Worm (Caenorhabditis elegans) whole organism, L2 larva: ENCODE measurements around the gene col-12.

Experiments used
- C34F6.9 ChIP-seq: fragments of 150-350 bp; optimal IDR thresholded peaks from 2 replicates; lab custom pipeline; 2014; ENCODE audit warnings: missing biosample characterization, missing genetic modification characterization
- R02D3.7 ChIP-seq: fragments of 150-350 bp; optimal IDR thresholded peaks from 2 replicates; lab custom pipeline; 2014; ENCODE audit warnings: missing biosample characterization, missing genetic modification characterization
- Y55F3AM.14 ChIP-seq: fragments of 200-800 bp; sonication (Bioruptor generic); optimal IDR thresholded peaks from 2 replicates; lab custom pipeline; 2018; ENCODE audit warnings: mild to moderate bottlenecking, missing genetic modification characterization, missing compliant biosample characterization
- ama-1 ChIP-seq: fragments of 150-350 bp; optimal IDR thresholded peaks from 2 replicates; lab custom pipeline; 2018; ENCODE audit warnings: inconsistent platforms
- blmp-1 ChIP-seq: sonication (generic microtip); optimal IDR thresholded peaks from 2 replicates; lab custom pipeline; 2017; ENCODE audit warnings: missing genetic modification characterization, mild to moderate bottlenecking, missing compliant biosample characterization, antibody characterized with exemption, moderate library complexity; ENCODE audit not compliant: insufficient read depth
- ceh-16 ChIP-seq: fragments of 150-350 bp; optimal IDR thresholded peaks from 2 replicates; lab custom pipeline; 2014; ENCODE audit warnings: missing biosample characterization, missing genetic modification characterization
- ceh-82 ChIP-seq: fragments of 150-350 bp; optimal IDR thresholded peaks from 2 replicates; lab custom pipeline; 2014; ENCODE audit warnings: missing biosample characterization, missing genetic modification characterization
- dmd-4 ChIP-seq: sonication (generic microtip); optimal IDR thresholded peaks from 2 replicates; lab custom pipeline; 2017; ENCODE audit warnings: missing biosample characterization, missing genetic modification characterization
- egl-27 ChIP-seq: sonication (generic microtip); optimal IDR thresholded peaks from 3 replicates; lab custom pipeline; 2017; ENCODE audit warnings: missing biosample characterization, missing genetic modification reagents, missing genetic modification characterization
- elt-1 ChIP-seq: fragments of 150-350 bp; optimal IDR thresholded peaks from 2 replicates; lab custom pipeline; 2014; ENCODE audit warnings: missing biosample characterization, missing genetic modification characterization
- elt-3 ChIP-seq: sonication (generic microtip); optimal IDR thresholded peaks from 2 replicates; lab custom pipeline; 2017; ENCODE audit warnings: missing biosample characterization, missing genetic modification characterization
- fos-1 ChIP-seq: fragments of 150-350 bp; optimal IDR thresholded peaks from 2 replicates; lab custom pipeline; 2014; ENCODE audit warnings: missing biosample characterization, missing genetic modification characterization
- lin-11 ChIP-seq: fragments of 150-350 bp; sonication (generic microtip); optimal IDR thresholded peaks from 2 replicates; lab custom pipeline; 2014; ENCODE audit warnings: missing biosample characterization, missing genetic modification characterization, inconsistent platforms, mixed read lengths
- lin-13 ChIP-seq: fragments of 150-350 bp; optimal IDR thresholded peaks from 2 replicates; lab custom pipeline; 2014; ENCODE audit warnings: missing biosample characterization, missing genetic modification reagents, missing genetic modification characterization
- lin-39 ChIP-seq: fragments of 150-350 bp; optimal IDR thresholded peaks from 2 replicates; lab custom pipeline; 2014; ENCODE audit warnings: missing biosample characterization, missing genetic modification reagents, missing genetic modification characterization
- mab-5 ChIP-seq: fragments of 150-350 bp; optimal IDR thresholded peaks from 2 replicates; lab custom pipeline; 2014; ENCODE audit warnings: missing biosample characterization, missing genetic modification characterization
- mbf-1 ChIP-seq: sonication (generic microtip); optimal IDR thresholded peaks from 2 replicates; lab custom pipeline; 2017; ENCODE audit warnings: missing biosample characterization, missing genetic modification characterization
- mdl-1 ChIP-seq, 2 experiments: fragments of 150-350 bp in 1 of 2; sonication (generic microtip) in 1 of 2; optimal IDR thresholded peaks; 2 replicates each; lab custom pipeline; 2017; ENCODE audit warnings: missing biosample characterization in 2 of 2, missing genetic modification characterization in 2 of 2
- nhr-10 ChIP-seq: sonication (generic microtip); optimal IDR thresholded peaks from 2 replicates; lab custom pipeline; 2017; ENCODE audit warnings: missing biosample characterization, missing genetic modification characterization
- nhr-12 ChIP-seq: fragments of 150-350 bp; optimal IDR thresholded peaks from 2 replicates; lab custom pipeline; 2014; ENCODE audit warnings: missing biosample characterization, missing genetic modification characterization
- nhr-129 ChIP-seq: fragments of 150-350 bp; optimal IDR thresholded peaks from 2 replicates; lab custom pipeline; 2014; ENCODE audit warnings: missing biosample characterization, missing genetic modification characterization
- nhr-21 ChIP-seq: fragments of 150-350 bp; optimal IDR thresholded peaks from 2 replicates; lab custom pipeline; 2014; ENCODE audit warnings: missing biosample characterization, missing genetic modification characterization
- nhr-23 ChIP-seq: fragments of 150-350 bp; optimal IDR thresholded peaks from 2 replicates; lab custom pipeline; 2014; ENCODE audit warnings: missing biosample characterization, missing genetic modification reagents, missing genetic modification characterization
- nhr-6 ChIP-seq: fragments of 150-350 bp; optimal IDR thresholded peaks from 2 replicates; lab custom pipeline; 2014; ENCODE audit warnings: missing biosample characterization, missing genetic modification characterization
- peb-1 ChIP-seq: fragments of 150-350 bp; optimal IDR thresholded peaks from 2 replicates; lab custom pipeline; 2014; ENCODE audit warnings: missing biosample characterization, missing genetic modification characterization
- skn-1 ChIP-seq: sonication (generic microtip); optimal IDR thresholded peaks from 2 replicates; lab custom pipeline; 2017; ENCODE audit warnings: missing biosample characterization, missing genetic modification characterization
- sma-3 ChIP-seq: sonication (generic microtip); optimal IDR thresholded peaks from 2 replicates; lab custom pipeline; 2016; ENCODE audit warnings: missing genetic modification reagents, missing genetic modification characterization, missing compliant biosample characterization
- sma-9 ChIP-seq, 2 experiments: fragments of 150-350 bp in 1 of 2; sonication (generic microtip) in 1 of 2; optimal IDR thresholded peaks; 2 replicates each; lab custom pipeline; 2014 to 2016; ENCODE audit warnings: missing genetic modification characterization in 2 of 2, mild to moderate bottlenecking in 1 of 2, missing biosample characterization in 1 of 2, missing compliant biosample characterization in 1 of 2, missing genetic modification reagents in 1 of 2, moderate library complexity in 1 of 2
- snpc-4 ChIP-seq: fragments of 150-350 bp; optimal IDR thresholded peaks from 2 replicates; lab custom pipeline; 2014; ENCODE audit warnings: missing biosample characterization, missing genetic modification characterization
- unc-39 ChIP-seq: fragments of 150-350 bp; optimal IDR thresholded peaks from 2 replicates; lab custom pipeline; 2014; ENCODE audit warnings: missing biosample characterization, missing genetic modification characterization
- unc-62 ChIP-seq: fragments of 150-350 bp; optimal IDR thresholded peaks from 2 replicates; lab custom pipeline; 2014; ENCODE audit warnings: missing biosample characterization, missing genetic modification reagents, missing genetic modification characterization
- ztf-1 ChIP-seq: fragments of 200-800 bp; sonication (Bioruptor generic); conservative IDR thresholded peaks from 2 replicates; pipeline ENCODE4 v1.3.6; 2022; ENCODE audit warnings: missing genetic modification characterization, missing compliant biosample characterization
- ztf-11 ChIP-seq: sonication (generic microtip); optimal IDR thresholded peaks from 2 replicates; lab custom pipeline; 2017; ENCODE audit warnings: missing biosample characterization, missing genetic modification characterization

Gene col-12

ce11 chrV:10395173-10395766 is 29.7 kb downstream of the col-12 start, which contains the start of the genes col-151 and ugt-1:
Gene col-151 (minus strand): TSS chrV:10395223.
Gene ugt-1 (plus strand): TSS chrV:10395663.
- TF ChIP-seq fos-1: peak; percentile 25
- TF ChIP-seq R02D3.7 (tag; lab: Kevin White, UChicago): no peak
- no peak for TF ChIP-seq mdl-1 (tag; optimal IDR thresholded peaks at IDR 0.05; lab: Kevin White, UChicago)
- TF ChIP-seq lin-39 (tag; lab: Kevin White, UChicago): no peak

ce11 chrV:10393708-10394107 is 31.3 kb downstream of the col-12 start:
- no peak for TF ChIP-seq lin-11 (tag; lab: Kevin White, UChicago)
- no peak for TF ChIP-seq nhr-12 (tag; lab: Kevin White, UChicago)
- peak; percentile 74 for TF ChIP-seq Y55F3AM.14 (GFP tag; lab: Kevin White, UChicago)
- no peak for TF ChIP-seq snpc-4 (tag; lab: Kevin White, UChicago)
- no peak for TF ChIP-seq nhr-23 (tag; lab: Kevin White, UChicago)

- no peak for TF ChIP-seq nhr-23 (tag; lab: Kevin White, UChicago)
- TF ChIP-seq snpc-4 (tag; lab: Kevin White, UChicago): no peak
- peak; percentile 13 for TF ChIP-seq nhr-21
- TF ChIP-seq fos-1: peak; percentile 8
- no peak for TF ChIP-seq unc-62 (GFP tag; lab: Kevin White, UChicago)
- TF ChIP-seq Y55F3AM.14 (GFP tag; lab: Kevin White, UChicago): no peak
- TF ChIP-seq ceh-16 (tag; lab: Kevin White, UChicago): no peak
- no peak for TF ChIP-seq ztf-1 (GFP tag; lab: Robert Waterston, UW)
Observed at ce11 chrV:10388318-10388717, 36.7 kb downstream of the col-12 start, which contains the start of gene AC3.5. Gene AC3.5 (plus strand): TSS chrV:10388527.

DNA sequence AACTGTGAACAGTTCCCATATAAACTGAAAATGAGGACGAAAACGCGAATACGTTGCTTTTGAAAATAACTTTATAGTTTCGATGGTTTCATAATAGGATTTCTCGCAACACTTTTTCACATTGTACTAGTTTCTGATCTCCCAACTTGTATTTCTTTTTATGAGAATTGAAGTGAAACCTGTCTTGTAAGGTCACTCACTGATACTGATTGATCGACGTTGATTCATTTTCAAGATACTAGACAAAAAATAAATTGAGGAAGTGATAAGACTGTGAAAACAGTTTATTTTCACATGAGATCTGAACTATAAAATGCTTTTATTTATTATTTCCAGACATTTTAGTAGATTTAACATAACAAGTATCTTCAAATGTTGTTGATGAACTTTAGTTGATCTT is 37.6 kb downstream of the col-12 start:
- TF ChIP-seq ceh-82 (tag; lab: Kevin White, UChicago) (no peak), lin-13 (no peak), nhr-10 (tag; lab: Kevin White, UChicago) (no peak)
- TF ChIP-seq, all 48 proteins: peak for 0

DNA sequence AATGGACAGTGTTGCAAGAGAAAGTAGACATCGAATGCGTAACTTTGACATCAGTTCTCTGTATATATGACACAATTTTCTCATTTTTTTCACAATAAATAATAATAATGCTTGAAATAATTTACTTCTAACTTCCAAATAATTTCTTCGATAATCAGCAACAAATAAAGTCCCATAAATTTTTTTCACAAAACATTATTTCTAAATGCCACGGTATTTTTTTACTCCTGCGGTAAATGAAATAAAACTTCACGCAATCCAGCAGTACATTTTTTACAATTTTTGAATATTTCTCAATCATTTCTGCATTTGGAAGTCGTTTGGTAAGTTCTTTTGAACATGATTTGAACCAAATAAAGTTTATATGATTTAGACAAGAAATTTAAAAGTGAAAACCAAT is 41.0 kb downstream of the col-12 start, which contains the start of gene spe-10:
spe-10 (plus strand) TSS at position 301 of the 400 bp plus-strand sequence.
- TF ChIP-seq sma-3 (GFP tag; lab: Kevin White, UChicago) (no peak), nhr-129 (tag; lab: Kevin White, UChicago) (no peak), nhr-21 (no peak), blmp-1 (tag; lab: Kevin White, UChicago) (no peak), ztf-11 (tag; lab: Kevin White, UChicago) (no peak), mab-5 (tag; lab: Kevin White, UChicago) (no peak), R02D3.7 (tag; lab: Kevin White, UChicago) (no peak), skn-1 (tag; lab: Kevin White, UChicago) (no peak), elt-1 (tag; lab: Kevin White, UChicago) (no peak), elt-3 (tag; lab: Kevin White, UChicago) (no peak), sma-9 (GFP tag; optimal IDR thresholded peaks at IDR 0.05; lab: Kevin White, UChicago) (no peak), sma-9 (tag; optimal IDR thresholded peaks at IDR 0.05; lab: Kevin White, UChicago) (no peak), ama-1 (no peak), egl-27 (no peak), dmd-4 (tag; lab: Kevin White, UChicago) (no peak), nhr-6 (tag; lab: Kevin White, UChicago) (no peak), C34F6.9 (tag; lab: Kevin White, UChicago) (no peak), peb-1 (no peak), nhr-23 (tag; lab: Kevin White, UChicago) (no peak), mbf-1 (no peak)

DNA sequence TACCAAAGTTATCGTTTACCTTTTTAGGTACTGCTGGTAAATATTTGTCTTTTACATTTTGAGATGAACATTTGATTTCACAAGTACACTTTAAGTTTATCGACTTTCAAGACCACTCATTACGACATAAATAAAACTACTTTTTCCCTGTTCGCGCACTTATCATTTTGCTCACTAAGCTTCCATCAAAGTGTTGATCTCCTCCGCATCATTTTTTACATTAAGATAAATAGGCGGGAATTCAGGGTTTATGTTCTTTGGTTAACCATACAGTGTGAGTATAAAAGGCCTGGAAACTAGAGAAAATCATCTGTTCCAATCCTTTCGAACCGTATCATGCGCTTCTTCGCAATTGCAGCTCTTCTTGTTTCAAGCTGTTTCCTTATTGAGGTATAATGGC is 42.9 kb downstream of the col-12 start, which contains the start of gene pqn-2:
pqn-2 (plus strand) TSS at position 301 of the 400 bp plus-strand sequence.
- TF ChIP-seq unc-39 (tag; lab: Kevin White, UChicago) (no peak), fos-1 (no peak)
